Fruit fly (Drosophila melanogaster) whole organism, embryonic: Measurements from ENCODE around the gene aqz.

Source experiments
- CG10462 ChIP-seq: fragments of 200-800 bp; sonication (Bioruptor generic); optimal IDR thresholded peaks from 2 replicates; lab custom pipeline; 2016; ENCODE audit warnings: missing biosample characterization, missing genetic modification characterization
- CG11456 ChIP-seq: fragments of 200-800 bp; sonication (Bioruptor generic); IDR thresholded peaks from 3 replicates; pipeline ENCODE4 v1.3.6; 2022; ENCODE audit warnings: missing biosample characterization, missing genetic modification characterization
- CG11504 ChIP-seq: fragments of 200-800 bp; sonication (Bioruptor generic); optimal IDR thresholded peaks from 3 replicates; lab custom pipeline; 2019; ENCODE audit warnings: missing biosample characterization, mild to moderate bottlenecking, missing genetic modification characterization, moderate library complexity
- CG11696 ChIP-seq: fragments of 200-800 bp; sonication (Bioruptor generic); IDR thresholded peaks from 2 replicates; pipeline ENCODE4 v1.3.6; 2022; ENCODE audit warnings: missing biosample characterization, missing genetic modification characterization
- CG12391 ChIP-seq: fragments of 200-800 bp; sonication (Bioruptor generic); optimal IDR thresholded peaks from 3 replicates; lab custom pipeline; 2018; ENCODE audit warnings: missing biosample characterization, mild to moderate bottlenecking, missing genetic modification characterization, moderate library complexity
- CG14441 ChIP-seq: fragments of 200-800 bp; sonication (Bioruptor generic); IDR thresholded peaks from 2 replicates; pipeline ENCODE4 v1.3.6; 2022; ENCODE audit warnings: missing biosample characterization, missing genetic modification characterization
- CG14860 ChIP-seq: fragments of 200-800 bp; sonication (Bioruptor generic); IDR thresholded peaks from 3 replicates; pipeline ENCODE4 v1.3.6; 2022; ENCODE audit warnings: missing biosample characterization, missing genetic modification characterization; ENCODE audit not compliant: partially characterized antibody
- CG17359 ChIP-seq: fragments of 200-800 bp; sonication (Bioruptor generic); optimal IDR thresholded peaks from 3 replicates; lab custom pipeline; 2018; ENCODE audit warnings: missing biosample characterization, mild to moderate bottlenecking, missing genetic modification characterization, moderate library complexity
- CG18476 ChIP-seq: fragments of 200-800 bp; sonication (Bioruptor generic); optimal IDR thresholded peaks from 2 replicates; lab custom pipeline; 2016; ENCODE audit warnings: missing biosample characterization, mild to moderate bottlenecking, missing genetic modification characterization
- CG31365 ChIP-seq: fragments of 200-800 bp; sonication (Bioruptor generic); optimal IDR thresholded peaks from 2 replicates; lab custom pipeline; 2018; ENCODE audit warnings: missing biosample characterization, mild to moderate bottlenecking, missing genetic modification characterization
- CG32772 ChIP-seq: fragments of 200-800 bp; sonication (Bioruptor generic); IDR thresholded peaks from 2 replicates; pipeline ENCODE4 v1.3.6; 2022; ENCODE audit warnings: missing biosample characterization, missing genetic modification characterization
- CG4282 ChIP-seq: fragments of 200-800 bp; sonication (Bioruptor generic); optimal IDR thresholded peaks from 2 replicates; lab custom pipeline; 2016; ENCODE audit warnings: missing biosample characterization, missing genetic modification characterization
- CG4854 ChIP-seq: fragments of 200-800 bp; sonication (Bioruptor generic); optimal IDR thresholded peaks from 2 replicates; lab custom pipeline; 2016; ENCODE audit warnings: missing biosample characterization, missing genetic modification characterization, inconsistent platforms
- CG7963 ChIP-seq: fragments of 200-800 bp; sonication (Bioruptor generic); IDR thresholded peaks from 3 replicates; pipeline ENCODE4 v1.3.6; 2022; ENCODE audit warnings: missing biosample characterization, missing genetic modification characterization; ENCODE audit not compliant: partially characterized antibody
- CG8089 ChIP-seq: fragments of 200-800 bp; sonication (Bioruptor generic); optimal IDR thresholded peaks from 3 replicates; lab custom pipeline; 2016; ENCODE audit warnings: missing biosample characterization, missing genetic modification characterization
- CG8388 ChIP-seq: fragments of 200-800 bp; sonication (Bioruptor generic); optimal IDR thresholded peaks from 2 replicates; lab custom pipeline; 2019; ENCODE audit warnings: missing biosample characterization, mild to moderate bottlenecking, missing genetic modification characterization, moderate library complexity
- CG8944 ChIP-seq: fragments of 200-800 bp; sonication (Bioruptor generic); optimal IDR thresholded peaks from 3 replicates; lab custom pipeline; 2016; ENCODE audit warnings: missing biosample characterization, missing genetic modification characterization
- Eip74EF ChIP-seq, 2 experiments: fragments of 200-800 bp in 1 of 2; fragments of >200 bp in 1 of 2; sonication (Bioruptor generic) in 1 of 2; optimal IDR thresholded peaks; 2 replicates each; lab custom pipeline; 2017 to 2019; ENCODE audit warnings: missing biosample characterization in 2 of 2, missing genetic modification characterization in 2 of 2, mild to moderate bottlenecking in 1 of 2, moderate library complexity in 1 of 2
- Gug ChIP-seq: fragments of 200-800 bp; sonication (Bioruptor generic); IDR thresholded peaks from 4 replicates; pipeline ENCODE4 v1.3.6; 2022; ENCODE audit warnings: missing biosample characterization, missing genetic modification characterization
- NFAT ChIP-seq: fragments of 200-800 bp; sonication (Bioruptor generic); IDR thresholded peaks from 2 replicates; pipeline ENCODE4 v1.3.6; 2022; ENCODE audit warnings: missing biosample characterization, missing genetic modification characterization
- NK7.1 ChIP-seq: fragments of 200-800 bp; sonication (Bioruptor generic); optimal IDR thresholded peaks from 3 replicates; lab custom pipeline; 2016; ENCODE audit warnings: missing biosample characterization, missing genetic modification characterization
- Spps ChIP-seq: fragments of 200-800 bp; sonication (Bioruptor generic); optimal IDR thresholded peaks from 2 replicates; lab custom pipeline; 2018; ENCODE audit warnings: missing biosample characterization, mild to moderate bottlenecking, missing genetic modification characterization
- Stat92E ChIP-seq, 3 experiments: fragments of >200 bp in 2 of 3; fragments of 200-800 bp in 1 of 3; sonication (Bioruptor generic) in 1 of 3; optimal IDR thresholded peaks; 2 replicates each; lab custom pipeline; 2017 to 2019; ENCODE audit warnings: missing biosample characterization in 3 of 3, missing genetic modification characterization in 3 of 3, mild to moderate bottlenecking in 1 of 3, moderate library complexity in 1 of 3
- Xbp1 ChIP-seq: fragments of 200-800 bp; sonication (Bioruptor generic); optimal IDR thresholded peaks from 3 replicates; lab custom pipeline; 2016; ENCODE audit warnings: missing biosample characterization, mild to moderate bottlenecking, missing genetic modification characterization
- al ChIP-seq: fragments of 200-800 bp; sonication (Bioruptor generic); IDR thresholded peaks from 2 replicates; pipeline ENCODE4 v1.3.6; 2022; ENCODE audit warnings: missing biosample characterization, missing genetic modification characterization
- chm ChIP-seq: fragments of 200-800 bp; sonication (Bioruptor generic); IDR thresholded peaks from 2 replicates; pipeline ENCODE4 v1.3.6; 2022; ENCODE audit warnings: missing biosample characterization, missing genetic modification characterization
- chn ChIP-seq: fragments of 200-800 bp; sonication (Bioruptor generic); optimal IDR thresholded peaks from 2 replicates; lab custom pipeline; 2016; ENCODE audit warnings: missing biosample characterization, missing genetic modification characterization
- cwo ChIP-seq: fragments of 200-800 bp; sonication (Bioruptor generic); optimal IDR thresholded peaks from 3 replicates; lab custom pipeline; 2017; ENCODE audit warnings: missing biosample characterization, missing genetic modification characterization, mild to moderate bottlenecking, moderate library complexity, missing genetic modification reagents
- disco-r ChIP-seq: fragments of 200-800 bp; sonication (Bioruptor generic); optimal IDR thresholded peaks from 2 replicates; lab custom pipeline; 2016; ENCODE audit warnings: missing biosample characterization, missing genetic modification characterization
- ems ChIP-seq: fragments of 200-800 bp; sonication (Bioruptor generic); optimal IDR thresholded peaks from 3 replicates; lab custom pipeline; 2016; ENCODE audit warnings: missing biosample characterization, missing genetic modification characterization
- ftz-f1 ChIP-seq: fragments of 200-800 bp; sonication (Bioruptor generic); optimal IDR thresholded peaks from 2 replicates; lab custom pipeline; 2016; ENCODE audit warnings: missing biosample characterization, missing genetic modification characterization
- gcm2 ChIP-seq: fragments of 200-800 bp; sonication (Bioruptor generic); optimal IDR thresholded peaks from 2 replicates; lab custom pipeline; 2016; ENCODE audit warnings: missing biosample characterization, missing genetic modification characterization
- gfzf ChIP-seq: fragments of 200-800 bp; sonication (Bioruptor generic); optimal IDR thresholded peaks from 2 replicates; lab custom pipeline; 2016; ENCODE audit warnings: missing biosample characterization, mild to moderate bottlenecking, missing genetic modification characterization, moderate library complexity
- gro ChIP-seq: fragments of 200-800 bp; sonication (Bioruptor generic); optimal IDR thresholded peaks from 2 replicates; lab custom pipeline; 2016; ENCODE audit warnings: missing biosample characterization, missing genetic modification characterization
- gsb ChIP-seq: fragments of 200-800 bp; sonication (Bioruptor generic); IDR thresholded peaks from 2 replicates; pipeline ENCODE4 v1.3.6; 2022; ENCODE audit warnings: missing biosample characterization, missing genetic modification characterization
- insv ChIP-seq, 2 experiments: fragments of 200-800 bp; sonication (Bioruptor generic); optimal IDR thresholded peaks; 3 replicates each; lab custom pipeline; 2016 to 2018; ENCODE audit warnings: missing biosample characterization in 2 of 2, missing genetic modification characterization in 2 of 2
- mam ChIP-seq: fragments of 200-800 bp; sonication (Bioruptor generic); optimal IDR thresholded peaks from 3 replicates; lab custom pipeline; 2016; ENCODE audit warnings: missing biosample characterization, missing genetic modification characterization
- otp ChIP-seq: fragments of 200-800 bp; sonication (Bioruptor generic); IDR thresholded peaks from 3 replicates; pipeline ENCODE4, ENCODE4 v1.3.6; 2022; ENCODE audit warnings: missing biosample characterization, missing genetic modification characterization
- pb ChIP-seq: fragments of 200-800 bp; sonication (Bioruptor generic); optimal IDR thresholded peaks from 3 replicates; lab custom pipeline; 2016; ENCODE audit warnings: missing biosample characterization, missing genetic modification characterization
- pho ChIP-seq: fragments of 200-800 bp; sonication (Bioruptor generic); optimal IDR thresholded peaks from 2 replicates; lab custom pipeline; 2016; ENCODE audit warnings: missing biosample characterization, missing genetic modification characterization
- phol ChIP-seq: fragments of 200-800 bp; sonication (Bioruptor generic); optimal IDR thresholded peaks from 3 replicates; lab custom pipeline; 2018; ENCODE audit warnings: missing biosample characterization, mild to moderate bottlenecking, missing genetic modification characterization, moderate library complexity
- ro ChIP-seq: fragments of 200-800 bp; sonication (Bioruptor generic); IDR thresholded peaks from 2 replicates; pipeline ENCODE4 v1.3.6; 2022; ENCODE audit warnings: missing biosample characterization, missing genetic modification characterization
- sima ChIP-seq: fragments of 200-800 bp; sonication (Bioruptor generic); optimal IDR thresholded peaks from 2 replicates; lab custom pipeline; 2016; ENCODE audit warnings: missing biosample characterization, missing genetic modification characterization
- sisA ChIP-seq: fragments of 200-800 bp; sonication (Bioruptor generic); IDR thresholded peaks from 2 replicates; pipeline ENCODE4 v1.3.6; 2022; ENCODE audit warnings: missing biosample characterization, missing genetic modification characterization
- sob ChIP-seq: fragments of 200-800 bp; sonication (Bioruptor generic); IDR thresholded peaks from 2 replicates; pipeline ENCODE4 v1.3.6; 2022; ENCODE audit warnings: missing biosample characterization, missing genetic modification characterization
- tgo ChIP-seq: fragments of 200-800 bp; sonication (Bioruptor generic); IDR thresholded peaks from 3 replicates; pipeline ENCODE4 v1.3.6; 2022; ENCODE audit warnings: missing biosample characterization, missing genetic modification characterization
- tna ChIP-seq: fragments of 200-800 bp; sonication (Bioruptor generic); IDR thresholded peaks from 2 replicates; pipeline ENCODE4 v1.3.6; 2022; ENCODE audit warnings: missing biosample characterization, missing genetic modification characterization; ENCODE audit not compliant: partially characterized antibody
- tx ChIP-seq: fragments of 200-800 bp; sonication (Bioruptor generic); optimal IDR thresholded peaks from 2 replicates; lab custom pipeline; 2016; ENCODE audit warnings: missing biosample characterization, missing genetic modification characterization
- wor ChIP-seq: fragments of 200-800 bp; sonication (Bioruptor generic); IDR thresholded peaks from 2 replicates; pipeline ENCODE4 v1.3.6; 2022; ENCODE audit warnings: missing biosample characterization, missing genetic modification characterization
- yki ChIP-seq: fragments of >200 bp; optimal IDR thresholded peaks from 3 replicates; lab custom pipeline; 2018
- zen ChIP-seq: fragments of 200-800 bp; sonication (Bioruptor generic); optimal IDR thresholded peaks from 3 replicates; lab custom pipeline; 2018; ENCODE audit warnings: missing biosample characterization, mild to moderate bottlenecking, missing genetic modification characterization, moderate library complexity

aqz gene

dm6 chr3R:8819551-8820057 lies 878 bp downstream of the aqz start (continued):
- TF ChIP-seq CG7963, result no peak
- peak; percentile 19 for TF ChIP-seq cwo (GFP tag; lab: Kevin White, UChicago)
- TF ChIP-seq mam, result peak; percentile 3
- TF ChIP-seq tx (GFP tag; lab: Kevin White, UChicago), result peak; percentile 6
- peak; percentile 36 for TF ChIP-seq CG4282 (GFP tag; lab: Kevin White, UChicago)
- TF ChIP-seq ro (GFP tag; lab: Robert Waterston, UW), result no peak
- TF ChIP-seq sisA (GFP tag; lab: Robert Waterston, UW), result no peak
- TF ChIP-seq insv (GFP tag; optimal IDR thresholded peaks at IDR 0.05; lab: Kevin White, UChicago), result peak in 1 of 2 experiments; percentile 13
- TF ChIP-seq tna (GFP tag; lab: Robert Waterston, UW), result no peak
- TF ChIP-seq gsb, result peak; percentile 43; the same call in 1 of the 2 replicates
- no peak for TF ChIP-seq disco-r
- no peak for TF ChIP-seq CG31365 (tag; lab: Kevin White, UChicago)
- no peak for TF ChIP-seq CG8944 (GFP tag; lab: Kevin White, UChicago)
- TF ChIP-seq pho (GFP tag; lab: Kevin White, UChicago), result no peak
- TF ChIP-seq al (GFP tag; lab: Robert Waterston, UW), result no peak
- peak; percentile 31 for TF ChIP-seq pb
- no peak for TF ChIP-seq otp (GFP tag; lab: Robert Waterston, UW)
- no peak for TF ChIP-seq sima
- no peak for TF ChIP-seq ftz-f1
- TF ChIP-seq zen (tag; lab: Kevin White, UChicago), result peak; percentile 46
- TF ChIP-seq gcm2 (GFP tag; lab: Kevin White, UChicago), result peak; percentile 26
- no peak for TF ChIP-seq gro
- TF ChIP-seq sob (GFP tag; lab: Robert Waterston, UW), result 0 out of 2 replicates have a peak, but pooled peaks have one; percentile 67
- no peak for TF ChIP-seq Eip74EF (GFP tag; optimal IDR thresholded peaks at IDR 0.05; lab: Kevin White, UChicago)
- TF ChIP-seq yki, result no peak
- peak; percentile 24; the same call in 1 of the 2 replicates for TF ChIP-seq CG32772 (GFP tag; lab: Robert Waterston, UW)
- no peak for TF ChIP-seq Gug
- TF ChIP-seq CG12391 (tag; lab: Kevin White, UChicago), result no peak
- TF ChIP-seq CG18476 (GFP tag; lab: Kevin White, UChicago), result peak; percentile 19
- no peak for TF ChIP-seq CG8089 (GFP tag; lab: Kevin White, UChicago)
- no peak for TF ChIP-seq Spps (tag; lab: Kevin White, UChicago)
- no peak; the same call in 1 of the 2 replicates for TF ChIP-seq NFAT (GFP tag; lab: Robert Waterston, UW)
- TF ChIP-seq gfzf (GFP tag; lab: Kevin White, UChicago), result no peak
- no peak for TF ChIP-seq Stat92E (GFP tag; optimal IDR thresholded peaks at IDR 0.05; lab: Kevin White, UChicago)
- TF ChIP-seq chm, result no peak; the same call in 1 of the 2 replicates
- no peak for TF ChIP-seq wor (GFP tag; lab: Robert Waterston, UW)
- TF ChIP-seq CG17359 (tag; lab: Kevin White, UChicago), result no peak
- peak; percentile 84 for TF ChIP-seq CG11696 (GFP tag; lab: Robert Waterston, UW)
- no peak for TF ChIP-seq tgo (GFP tag; lab: Robert Waterston, UW)
- no peak for TF ChIP-seq Xbp1 (GFP tag; lab: Kevin White, UChicago)
- peak; percentile 9 for TF ChIP-seq CG11504 (tag; lab: Kevin White, UChicago)
- TF ChIP-seq CG10462 (GFP tag; lab: Kevin White, UChicago), result no peak
- no peak for TF ChIP-seq ems
- no peak for TF ChIP-seq CG14860 (GFP tag; lab: Robert Waterston, UW)
- no peak for TF ChIP-seq CG8388
- peak; percentile 51; the same call in 1 of the 3 replicates for TF ChIP-seq CG11456
- TF ChIP-seq CG4854 (GFP tag; lab: Kevin White, UChicago), result no peak
- peak; percentile 16 for TF ChIP-seq NK7.1 (GFP tag; lab: Kevin White, UChicago)
- no peak for TF ChIP-seq chn (GFP tag; lab: Kevin White, UChicago)
- TF ChIP-seq phol, result no peak
- no peak for TF ChIP-seq CG14441 (GFP tag; lab: Robert Waterston, UW)
